Worm (Caenorhabditis elegans) whole organism, dauer: Measurements from ENCODE around the gene lido-11.

Experiments
- unc-62 ChIP-seq: sonication (generic microtip); optimal IDR thresholded peaks from 2 replicates; lab custom pipeline; 2017; ENCODE audit warnings: missing biosample characterization, missing genetic modification reagents, missing genetic modification characterization

Gene lido-11

DNA sequence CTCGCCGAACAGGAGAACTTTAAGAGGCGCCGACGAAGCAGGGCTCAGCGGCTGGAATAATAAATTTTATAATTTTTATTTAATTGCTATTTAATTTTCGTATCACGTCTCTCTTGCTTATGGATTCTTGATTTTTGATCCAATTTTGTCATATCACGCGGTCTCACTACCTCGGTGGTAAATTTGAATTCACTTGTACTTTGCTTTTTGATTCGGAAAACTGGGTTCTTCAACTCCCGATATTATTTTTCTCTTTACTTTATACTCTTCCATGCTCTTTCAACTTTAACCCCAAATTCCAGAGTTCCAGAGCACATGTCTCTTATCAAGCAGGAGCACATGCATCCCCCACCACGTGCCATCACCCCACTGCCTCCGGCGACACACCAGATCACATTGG, at the start of gene lido-11:
lido-11 (plus strand) TSS at position 301 of the 400 bp plus-strand sequence.
- no peak for TF ChIP-seq unc-62 (GFP tag; lab: Kevin White, UChicago)

DNA sequence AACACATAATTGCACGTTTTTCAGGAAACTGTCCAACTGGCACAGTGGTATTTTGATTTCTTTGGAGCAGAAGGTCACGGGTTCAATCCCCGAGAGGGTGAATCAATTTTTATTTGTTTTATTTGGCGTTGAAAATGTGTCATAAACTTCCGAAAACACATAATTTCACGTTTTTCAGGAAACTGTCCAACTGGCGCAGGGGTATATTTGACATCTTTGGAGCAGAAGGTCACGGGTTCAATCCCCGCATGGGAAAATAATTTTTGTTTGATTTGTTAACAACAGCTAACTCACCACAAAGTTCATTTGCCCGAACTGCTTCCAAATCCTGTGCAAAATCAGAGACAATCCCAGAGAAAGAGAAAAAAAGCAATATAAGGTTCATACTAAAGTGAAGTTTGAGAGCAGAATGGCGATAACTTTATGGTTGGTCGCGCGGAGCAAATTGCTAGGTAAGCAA, 48.1 kb upstream of the lido-11 start, which contains the start of gene irld-48:
irld-48 (plus strand) TSS at position 410 of the 460 bp plus-strand sequence.
- no peak for TF ChIP-seq unc-62 (GFP tag; lab: Kevin White, UChicago)

ce11 chrII:2958308-2958707, 45.5 kb upstream of the lido-11 start, which contains the start of gene srw-60:
TSS of gene srw-60 (plus strand) at chrII:2958608.
- TF ChIP-seq unc-62 (GFP tag; lab: Kevin White, UChicago), result no peak

DNA sequence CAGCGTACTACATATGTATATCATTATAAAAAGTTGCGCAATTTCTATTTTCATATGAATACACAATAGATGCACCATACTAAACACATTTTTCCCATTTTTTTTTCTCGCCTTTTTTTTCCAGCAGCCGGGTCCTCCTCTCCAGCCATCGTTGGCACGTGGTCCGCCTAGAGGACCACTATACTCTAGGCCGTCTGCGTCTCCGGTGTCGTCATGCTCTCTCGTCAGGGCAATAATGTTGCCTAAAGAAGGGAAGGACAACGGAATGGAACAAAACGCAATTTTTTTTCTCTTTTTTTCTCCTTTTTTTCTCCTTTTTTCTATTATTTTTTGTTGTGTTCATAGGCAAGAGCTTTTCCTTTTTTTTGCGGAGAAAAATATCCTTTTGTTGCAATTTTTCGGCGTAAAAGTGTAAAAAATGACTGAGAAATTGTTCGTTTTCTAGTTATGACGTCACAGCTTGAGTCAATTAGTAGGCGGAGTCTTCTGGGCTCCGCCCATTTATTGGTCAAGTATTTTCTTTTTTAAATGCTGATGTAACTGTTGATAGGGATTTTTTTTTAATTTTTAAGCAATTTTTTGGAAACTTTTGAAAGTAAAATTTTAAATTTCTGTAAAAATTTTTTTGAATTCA, 41.1 kb upstream of the lido-11 start:
- no peak for TF ChIP-seq unc-62 (GFP tag; lab: Kevin White, UChicago)

DNA sequence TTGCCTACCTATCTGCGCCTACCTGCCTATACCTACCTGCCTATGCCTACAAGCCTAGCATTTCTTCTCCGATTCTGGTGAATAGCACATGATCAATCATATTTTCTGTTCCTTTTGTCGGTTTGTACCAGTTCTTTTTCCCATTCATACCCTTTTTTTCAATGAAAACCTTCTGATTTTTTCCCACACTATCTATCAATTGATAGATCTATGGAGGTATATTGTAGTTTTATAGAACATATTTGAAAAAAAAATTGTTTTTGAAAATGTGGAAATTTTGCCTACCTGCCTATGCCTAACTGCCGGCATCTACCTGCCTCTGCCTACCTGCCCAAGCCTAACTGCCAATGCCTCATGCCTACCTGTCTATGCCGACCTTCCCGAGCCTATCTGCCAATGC, 40.1 kb upstream of the lido-11 start:
- TF ChIP-seq unc-62 (GFP tag; lab: Kevin White, UChicago), result no peak

- TF ChIP-seq unc-62 (GFP tag; lab: Kevin White, UChicago), result no peak
These were observed 38.4 kb upstream of the lido-11 start for ce11 chrII:2965215-2965998.

DNA sequence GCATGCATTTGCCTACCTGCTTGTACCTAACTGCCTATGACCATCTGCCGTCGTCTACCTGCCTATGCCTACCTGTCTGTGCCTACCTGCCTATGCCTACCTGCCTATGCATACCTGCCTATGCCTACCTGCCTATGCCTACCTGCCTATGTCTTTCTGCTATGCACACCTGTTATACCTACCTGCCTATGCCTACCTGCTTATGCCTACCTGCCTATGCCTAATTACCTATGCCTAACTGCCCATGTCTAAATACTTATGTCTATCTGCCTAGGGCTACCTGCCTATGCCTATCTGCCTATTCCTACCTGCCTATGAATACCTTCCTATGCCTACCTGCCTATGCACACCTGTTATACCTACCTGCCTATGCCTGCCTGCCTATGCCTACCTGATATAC, 37.4 kb upstream of the lido-11 start:
- TF ChIP-seq unc-62 (GFP tag; lab: Kevin White, UChicago), result no peak

- TF ChIP-seq unc-62 (GFP tag; lab: Kevin White, UChicago), result no peak
These were observed 36.7 kb upstream of the lido-11 start for ce11 chrII:2967064-2967463.

ce11 chrII:2973940-2974402, 29.8 kb upstream of the lido-11 start:
- no peak for TF ChIP-seq unc-62 (GFP tag; lab: Kevin White, UChicago)

ce11 chrII:2975561-2976230, 28.1 kb upstream of the lido-11 start:
- no peak for TF ChIP-seq unc-62 (GFP tag; lab: Kevin White, UChicago)

DNA sequence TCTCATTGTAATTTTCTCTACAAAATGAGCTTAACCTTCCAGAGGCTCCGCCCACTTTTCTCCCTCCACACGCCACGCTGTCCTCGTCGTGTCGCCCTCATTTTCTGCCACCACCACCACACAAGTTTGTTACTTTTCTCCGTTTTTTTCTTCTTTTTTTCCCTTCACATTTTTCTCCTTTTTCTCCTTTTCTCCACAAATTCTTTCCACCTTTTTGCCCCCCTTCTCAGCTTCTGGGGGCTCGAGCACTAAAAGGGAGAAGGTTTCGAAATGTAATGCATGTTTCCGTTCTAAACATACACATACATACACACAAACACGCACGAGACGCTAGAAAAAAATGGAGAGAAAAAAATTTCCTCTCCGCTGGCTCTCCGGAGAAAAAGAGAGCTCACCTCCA, 27.2 kb upstream of the lido-11 start, which contains the start of gene nhr-88:
nhr-88 (plus strand) TSS at position 43 of the 400 bp plus-strand sequence.
- TF ChIP-seq unc-62 (GFP tag; lab: Kevin White, UChicago), result no peak

ce11 chrII:2977652-2978051, 26.1 kb upstream of the lido-11 start:
- TF ChIP-seq unc-62 (GFP tag; lab: Kevin White, UChicago), result no peak

DNA sequence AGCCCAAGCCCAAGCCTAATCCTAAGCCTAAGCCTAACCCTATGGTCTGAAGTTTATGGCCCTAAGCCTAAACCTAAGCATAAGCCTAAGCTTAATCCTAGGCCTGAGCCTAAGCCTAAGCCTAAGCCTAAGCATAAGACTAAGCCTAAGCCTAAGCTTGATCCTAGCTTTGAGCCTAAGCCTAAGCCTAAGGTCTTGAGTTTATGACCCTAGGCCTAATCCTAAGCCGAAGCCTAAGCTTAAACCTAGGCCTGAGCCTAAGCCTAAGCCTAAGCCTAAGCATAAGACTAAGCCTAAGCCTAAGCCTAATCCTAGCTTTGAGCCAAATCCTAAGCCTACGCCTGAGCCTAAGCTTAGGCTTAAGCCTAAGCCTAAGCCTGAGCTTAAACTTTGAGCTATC, 24.7 kb upstream of the lido-11 start:
- TF ChIP-seq unc-62 (GFP tag; lab: Kevin White, UChicago), result no peak

ce11 chrII:2984383-2984782, 19.4 kb upstream of the lido-11 start:
- TF ChIP-seq unc-62 (GFP tag; lab: Kevin White, UChicago), result no peak

DNA sequence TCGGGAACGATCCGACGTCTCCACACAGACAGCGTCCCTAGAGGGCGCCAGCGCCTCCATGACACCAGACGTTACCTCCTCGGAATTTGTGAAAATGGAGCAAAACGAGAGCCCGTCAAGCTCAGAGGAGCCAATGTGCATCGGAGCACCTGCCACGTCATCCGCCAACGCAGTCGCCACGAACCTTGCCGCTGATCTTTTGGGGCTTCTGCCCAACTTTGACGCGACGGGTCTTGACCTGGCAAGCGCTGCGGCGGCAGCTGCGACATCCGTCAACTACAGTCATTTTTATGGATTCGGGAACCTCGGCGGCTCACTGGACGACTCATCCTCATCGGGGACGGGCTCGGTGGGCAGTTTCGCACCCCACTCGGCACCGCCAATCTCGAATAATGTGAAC, 18.3 kb upstream of the lido-11 start:
- no peak for TF ChIP-seq unc-62 (GFP tag; lab: Kevin White, UChicago)
